Worm (Caenorhabditis elegans) whole organism, mixed stage, embryonic: ENCODE data around the gene fbxa-220.

Source experiments
- M03D4.4 ChIP-seq: sonication (generic microtip); optimal IDR thresholded peaks from 2 replicates; lab custom pipeline; 2017; ENCODE audit warnings: mild to moderate bottlenecking, missing genetic modification characterization, missing compliant biosample characterization
- bed-3 ChIP-seq: fragments of 200-800 bp; sonication (Bioruptor generic); optimal IDR thresholded peaks from 3 replicates; lab custom pipeline; 2018; ENCODE audit warnings: mild to moderate bottlenecking, missing genetic modification characterization, moderate library complexity, missing compliant biosample characterization
- blmp-1 ChIP-seq: fragments of 150-350 bp; optimal IDR thresholded peaks from 2 replicates; lab custom pipeline; 2014; ENCODE audit warnings: missing biosample characterization, missing genetic modification characterization
- ceh-39 ChIP-seq: fragments of 150-350 bp; optimal IDR thresholded peaks from 2 replicates; lab custom pipeline; 2014; ENCODE audit warnings: missing biosample characterization, missing genetic modification characterization
- ceh-43 ChIP-seq: fragments of 200-800 bp; sonication (Bioruptor generic); optimal IDR thresholded peaks from 2 replicates; lab custom pipeline; 2018; ENCODE audit warnings: mild to moderate bottlenecking, missing genetic modification characterization, moderate library complexity, missing compliant biosample characterization
- ceh-83 ChIP-seq: fragments of 200-800 bp; sonication (Bioruptor generic); optimal IDR thresholded peaks from 2 replicates; lab custom pipeline; 2018; ENCODE audit warnings: mild to moderate bottlenecking, missing genetic modification characterization, missing compliant biosample characterization
- ces-1 ChIP-seq: fragments of 150-350 bp; optimal IDR thresholded peaks from 2 replicates; lab custom pipeline; 2014; ENCODE audit warnings: missing biosample characterization, missing genetic modification reagents, missing genetic modification characterization
- cnd-1 ChIP-seq: fragments of 200-800 bp; sonication (Bioruptor generic); optimal IDR thresholded peaks from 2 replicates; lab custom pipeline; 2018; ENCODE audit warnings: mild to moderate bottlenecking, missing genetic modification characterization, missing compliant biosample characterization
- drap-1 ChIP-seq: fragments of 200-800 bp; sonication (Bioruptor generic); optimal IDR thresholded peaks from 3 replicates; lab custom pipeline; 2018; ENCODE audit warnings: mild to moderate bottlenecking, missing genetic modification characterization, missing compliant biosample characterization
- elt-1 ChIP-seq: sonication (generic microtip); optimal IDR thresholded peaks from 2 replicates; lab custom pipeline; 2017; ENCODE audit warnings: missing genetic modification characterization, mild to moderate bottlenecking, missing compliant biosample characterization, antibody characterized with exemption, moderate library complexity, borderline replicate concordance; ENCODE audit not compliant: insufficient read depth
- elt-3 ChIP-seq: fragments of 150-350 bp; optimal IDR thresholded peaks from 2 replicates; lab custom pipeline; 2014; ENCODE audit warnings: missing biosample characterization, missing genetic modification characterization
- flh-1 ChIP-seq: fragments of 200-800 bp; sonication (Bioruptor generic); optimal IDR thresholded peaks from 2 replicates; lab custom pipeline; 2018; ENCODE audit warnings: mild to moderate bottlenecking, missing genetic modification characterization, moderate library complexity, missing compliant biosample characterization
- ham-2 ChIP-seq: fragments of 200-800 bp; sonication (Bioruptor generic); optimal IDR thresholded peaks from 2 replicates; lab custom pipeline; 2018; ENCODE audit warnings: mild to moderate bottlenecking, missing genetic modification characterization, missing compliant biosample characterization
- hlh-1 ChIP-seq: fragments of 150-350 bp; optimal IDR thresholded peaks from 2 replicates; lab custom pipeline; 2014; ENCODE audit warnings: missing biosample characterization, missing genetic modification reagents, missing genetic modification characterization
- lin-32 ChIP-seq: fragments of 200-800 bp; sonication (Bioruptor generic); optimal IDR thresholded peaks from 2 replicates; lab custom pipeline; 2018; ENCODE audit warnings: mild to moderate bottlenecking, missing genetic modification characterization, missing compliant biosample characterization
- lsy-2 ChIP-seq: fragments of 150-350 bp; optimal IDR thresholded peaks from 2 replicates; lab custom pipeline; 2014; ENCODE audit warnings: missing biosample characterization, missing genetic modification characterization
- mab-5 ChIP-seq: fragments of 150-350 bp; optimal IDR thresholded peaks from 2 replicates; lab custom pipeline; 2014; ENCODE audit warnings: missing biosample characterization, missing genetic modification characterization
- mep-1 ChIP-seq: fragments of 150-350 bp; optimal IDR thresholded peaks from 2 replicates; lab custom pipeline; 2017; ENCODE audit warnings: missing biosample characterization, missing genetic modification reagents, missing genetic modification characterization, inconsistent platforms
- mls-2 ChIP-seq: sonication (generic microtip); optimal IDR thresholded peaks from 2 replicates; lab custom pipeline; 2016; ENCODE audit warnings: mild to moderate bottlenecking, missing genetic modification characterization, moderate library complexity, missing compliant biosample characterization
- nhr-12 ChIP-seq: fragments of 150-350 bp; optimal IDR thresholded peaks from 2 replicates; lab custom pipeline; 2014; ENCODE audit warnings: missing biosample characterization, missing genetic modification characterization
- nhr-2 ChIP-seq: fragments of 150-350 bp; optimal IDR thresholded peaks from 2 replicates; lab custom pipeline; 2014; ENCODE audit warnings: missing biosample characterization, missing genetic modification characterization
- nhr-237 ChIP-seq: fragments of 150-350 bp; optimal IDR thresholded peaks from 2 replicates; lab custom pipeline; 2014; ENCODE audit warnings: missing biosample characterization, missing genetic modification characterization
- nhr-28 ChIP-seq: fragments of 150-350 bp; optimal IDR thresholded peaks from 2 replicates; lab custom pipeline; 2014; ENCODE audit warnings: missing biosample characterization, missing genetic modification characterization
- nhr-76 ChIP-seq: sonication (generic microtip); optimal IDR thresholded peaks from 2 replicates; lab custom pipeline; 2017; ENCODE audit warnings: missing biosample characterization, missing genetic modification characterization
- pha-4 ChIP-seq: fragments of 150-350 bp; optimal IDR thresholded peaks from 2 replicates; lab custom pipeline; 2018; ENCODE audit warnings: missing biosample characterization, missing genetic modification reagents, missing genetic modification characterization
- sem-2 ChIP-seq: fragments of 200-800 bp; sonication (Bioruptor generic); optimal IDR thresholded peaks from 2 replicates; lab custom pipeline; 2018; ENCODE audit warnings: mild to moderate bottlenecking, missing genetic modification characterization, missing compliant biosample characterization
- snpc-4 ChIP-seq: fragments of 150-350 bp; optimal IDR thresholded peaks from 2 replicates; lab custom pipeline; 2014; ENCODE audit warnings: missing biosample characterization, missing genetic modification characterization
- sptf-1 ChIP-seq: sonication (generic microtip); optimal IDR thresholded peaks from 2 replicates; lab custom pipeline; 2017; ENCODE audit warnings: mild to moderate bottlenecking, missing genetic modification characterization, moderate library complexity, missing compliant biosample characterization
- tbx-8 ChIP-seq: fragments of 200-800 bp; sonication (Bioruptor generic); optimal IDR thresholded peaks from 2 replicates; lab custom pipeline; 2018; ENCODE audit warnings: mild to moderate bottlenecking, missing genetic modification characterization, moderate library complexity, missing compliant biosample characterization
- unc-120 ChIP-seq: sonication (generic microtip); optimal IDR thresholded peaks from 2 replicates; lab custom pipeline; 2017; ENCODE audit warnings: missing genetic modification characterization, missing compliant biosample characterization; ENCODE audit not compliant: poor library complexity, severe bottlenecking
- unc-39 ChIP-seq: fragments of 150-350 bp; optimal IDR thresholded peaks from 2 replicates; lab custom pipeline; 2014; ENCODE audit warnings: missing biosample characterization, missing genetic modification characterization
- unc-62 ChIP-seq: fragments of 150-350 bp; optimal IDR thresholded peaks from 2 replicates; lab custom pipeline; 2014; ENCODE audit warnings: missing biosample characterization, missing genetic modification reagents, missing genetic modification characterization
- zip-8 ChIP-seq: fragments of 150-350 bp; optimal IDR thresholded peaks from 2 replicates; lab custom pipeline; 2014; ENCODE audit warnings: missing biosample characterization, missing genetic modification characterization
- ztf-11 ChIP-seq: fragments of 150-350 bp; optimal IDR thresholded peaks from 2 replicates; lab custom pipeline; 2014; ENCODE audit warnings: missing biosample characterization, missing genetic modification characterization

fbxa-220 gene

ce11 chrIII:11496496-11496895 is 12.5 kb upstream of the fbxa-220 start, which contains the start of gene Y66D12A.24:
TSS of gene Y66D12A.24 (plus strand) at chrIII:11496865.
- TF ChIP-seq ceh-83 (GFP tag; lab: Kevin White, UChicago) (no peak), mls-2 (tag; lab: Kevin White, UChicago) (no peak), ceh-39 (tag; lab: Kevin White, UChicago) (no peak), sem-2 (GFP tag; lab: Kevin White, UChicago) (no peak), lin-32 (GFP tag; lab: Kevin White, UChicago) (no peak), mep-1 (tag; lab: Kevin White, UChicago) (no peak), ham-2 (no peak), ces-1 (GFP tag; lab: Kevin White, UChicago) (no peak), flh-1 (GFP tag; lab: Kevin White, UChicago) (no peak), sptf-1 (tag; lab: Kevin White, UChicago) (no peak), unc-62 (GFP tag; lab: Kevin White, UChicago) (no peak), nhr-28 (tag; lab: Kevin White, UChicago) (no peak), mab-5 (no peak), lsy-2 (tag; lab: Kevin White, UChicago) (no peak), cnd-1 (tag; lab: Kevin White, UChicago) (no peak), ztf-11 (tag; lab: Kevin White, UChicago) (no peak), unc-120 (tag; lab: Kevin White, UChicago) (no peak), ceh-43 (GFP tag; lab: Kevin White, UChicago) (no peak), M03D4.4 (tag; lab: Kevin White, UChicago) (no peak)

- no peak for TF ChIP-seq mep-1 (tag; lab: Kevin White, UChicago)
- TF ChIP-seq pha-4 (tag; lab: Kevin White, UChicago) = no peak
- no peak for TF ChIP-seq blmp-1 (tag; lab: Kevin White, UChicago)
- TF ChIP-seq snpc-4 (tag; lab: Kevin White, UChicago) = no peak
- no peak for TF ChIP-seq mab-5
- no peak for TF ChIP-seq hlh-1 (tag; lab: Kevin White, UChicago)
- TF ChIP-seq unc-39 (tag; lab: Kevin White, UChicago) = no peak
- no peak for TF ChIP-seq elt-1 (tag; lab: Kevin White, UChicago)
- TF ChIP-seq ceh-39 (tag; lab: Kevin White, UChicago) = no peak
- TF ChIP-seq ham-2 = no peak
- TF ChIP-seq unc-120 (tag; lab: Kevin White, UChicago) = no peak
- no peak for TF ChIP-seq ceh-83 (GFP tag; lab: Kevin White, UChicago)
- no peak for TF ChIP-seq flh-1 (GFP tag; lab: Kevin White, UChicago)
- no peak for TF ChIP-seq nhr-237 (tag; lab: Kevin White, UChicago)
- TF ChIP-seq zip-8 (tag; lab: Kevin White, UChicago) = no peak
- TF ChIP-seq mls-2 (tag; lab: Kevin White, UChicago) = no peak
- TF ChIP-seq M03D4.4 (tag; lab: Kevin White, UChicago) = no peak
- no peak for TF ChIP-seq cnd-1 (tag; lab: Kevin White, UChicago)
- TF ChIP-seq bed-3 (GFP tag; lab: Kevin White, UChicago) = no peak
- TF ChIP-seq, all 35 proteins: peak for 0
These were observed 8.5 kb upstream of the fbxa-220 start for ce11 chrIII:11492489-11492888.

ce11 chrIII:11490221-11490620 is 6.2 kb upstream of the fbxa-220 start:
- TF ChIP-seq mab-5 = no peak
- TF ChIP-seq, all 35 proteins: peak for 0

ce11 chrIII:11489601-11490000 is 5.6 kb upstream of the fbxa-220 start:
- TF ChIP-seq elt-3 (tag; lab: Kevin White, UChicago) (no peak), ztf-11 (tag; lab: Kevin White, UChicago) (no peak), nhr-12 (tag; lab: Kevin White, UChicago) (no peak), snpc-4 (tag; lab: Kevin White, UChicago) (no peak), pha-4 (tag; lab: Kevin White, UChicago) (no peak)

ce11 chrIII:11488662-11489349 is 4.8 kb upstream of the fbxa-220 start:
- TF ChIP-seq bed-3 (GFP tag; lab: Kevin White, UChicago) (no peak), mls-2 (tag; lab: Kevin White, UChicago) (no peak), elt-3 (tag; lab: Kevin White, UChicago) (no peak), mab-5 (no peak), ceh-83 (GFP tag; lab: Kevin White, UChicago) (no peak), flh-1 (GFP tag; lab: Kevin White, UChicago) (no peak), blmp-1 (tag; lab: Kevin White, UChicago) (no peak), ztf-11 (tag; lab: Kevin White, UChicago) (no peak), unc-39 (tag; lab: Kevin White, UChicago) (no peak), M03D4.4 (tag; lab: Kevin White, UChicago) (no peak), snpc-4 (tag; lab: Kevin White, UChicago) (no peak), drap-1 (GFP tag; lab: Kevin White, UChicago) (no peak), tbx-8 (GFP tag; lab: Kevin White, UChicago) (no peak), zip-8 (tag; lab: Kevin White, UChicago) (no peak), lin-32 (GFP tag; lab: Kevin White, UChicago) (no peak), nhr-2 (tag; lab: Kevin White, UChicago) (no peak), nhr-76 (tag; lab: Kevin White, UChicago) (no peak)
